Worm (Caenorhabditis elegans) whole organism, L2 larva: ENCODE measurements around the gene F54H5.5.
A peak's percentile ranks its signal among the peaks of the same experiment; 100 is the strongest.

Source experiments
- C34F6.9 ChIP-seq: fragments of 150-350 bp; optimal IDR thresholded peaks from 2 replicates; lab custom pipeline; 2014; ENCODE audit warnings: missing biosample characterization, missing genetic modification characterization
- F13H6.1 ChIP-seq: sonication (generic microtip); optimal IDR thresholded peaks from 2 replicates; lab custom pipeline; 2016; ENCODE audit warnings: missing genetic modification characterization, missing compliant biosample characterization
- R02D3.7 ChIP-seq: fragments of 150-350 bp; optimal IDR thresholded peaks from 2 replicates; lab custom pipeline; 2014; ENCODE audit warnings: missing biosample characterization, missing genetic modification characterization
- ZK546.5 ChIP-seq: sonication (generic microtip); optimal IDR thresholded peaks from 2 replicates; lab custom pipeline; 2017; ENCODE audit warnings: missing biosample characterization, missing genetic modification characterization
- alr-1 ChIP-seq: fragments of 150-350 bp; optimal IDR thresholded peaks from 2 replicates; lab custom pipeline; 2014; ENCODE audit warnings: missing biosample characterization, missing genetic modification characterization
- aly-2 ChIP-seq: fragments of 150-350 bp; optimal IDR thresholded peaks from 2 replicates; lab custom pipeline; 2014; ENCODE audit warnings: missing biosample characterization, missing genetic modification characterization
- ceh-82 ChIP-seq: fragments of 150-350 bp; optimal IDR thresholded peaks from 2 replicates; lab custom pipeline; 2014; ENCODE audit warnings: missing biosample characterization, missing genetic modification characterization
- crh-2 ChIP-seq: sonication (generic microtip); optimal IDR thresholded peaks from 2 replicates; lab custom pipeline; 2017; ENCODE audit warnings: missing biosample characterization, missing genetic modification characterization
- dmd-4 ChIP-seq: sonication (generic microtip); optimal IDR thresholded peaks from 2 replicates; lab custom pipeline; 2017; ENCODE audit warnings: missing biosample characterization, missing genetic modification characterization
- elt-1 ChIP-seq: fragments of 150-350 bp; optimal IDR thresholded peaks from 2 replicates; lab custom pipeline; 2014; ENCODE audit warnings: missing biosample characterization, missing genetic modification characterization
- fos-1 ChIP-seq: fragments of 150-350 bp; optimal IDR thresholded peaks from 2 replicates; lab custom pipeline; 2014; ENCODE audit warnings: missing biosample characterization, missing genetic modification characterization
- gmeb-1 ChIP-seq: fragments of 150-350 bp; optimal IDR thresholded peaks from 2 replicates; lab custom pipeline; 2014; ENCODE audit warnings: missing biosample characterization, missing genetic modification characterization
- lin-39 ChIP-seq: fragments of 150-350 bp; optimal IDR thresholded peaks from 2 replicates; lab custom pipeline; 2014; ENCODE audit warnings: missing biosample characterization, missing genetic modification reagents, missing genetic modification characterization
- lsy-2 ChIP-seq, 2 experiments: fragments of 150-350 bp in 1 of 2; sonication (generic microtip) in 1 of 2; optimal IDR thresholded peaks; 2 replicates each; lab custom pipeline; 2014 to 2017; ENCODE audit warnings: missing biosample characterization in 2 of 2, missing genetic modification characterization in 2 of 2
- mab-5 ChIP-seq: fragments of 150-350 bp; optimal IDR thresholded peaks from 2 replicates; lab custom pipeline; 2014; ENCODE audit warnings: missing biosample characterization, missing genetic modification characterization
- mbf-1 ChIP-seq: sonication (generic microtip); optimal IDR thresholded peaks from 2 replicates; lab custom pipeline; 2017; ENCODE audit warnings: missing biosample characterization, missing genetic modification characterization
- nhr-10 ChIP-seq: sonication (generic microtip); optimal IDR thresholded peaks from 2 replicates; lab custom pipeline; 2017; ENCODE audit warnings: missing biosample characterization, missing genetic modification characterization
- nhr-12 ChIP-seq: fragments of 150-350 bp; optimal IDR thresholded peaks from 2 replicates; lab custom pipeline; 2014; ENCODE audit warnings: missing biosample characterization, missing genetic modification characterization
- nhr-129 ChIP-seq: fragments of 150-350 bp; optimal IDR thresholded peaks from 2 replicates; lab custom pipeline; 2014; ENCODE audit warnings: missing biosample characterization, missing genetic modification characterization
- nhr-21 ChIP-seq: fragments of 150-350 bp; optimal IDR thresholded peaks from 2 replicates; lab custom pipeline; 2014; ENCODE audit warnings: missing biosample characterization, missing genetic modification characterization
- nhr-23 ChIP-seq: fragments of 150-350 bp; optimal IDR thresholded peaks from 2 replicates; lab custom pipeline; 2014; ENCODE audit warnings: missing biosample characterization, missing genetic modification reagents, missing genetic modification characterization
- nhr-237 ChIP-seq: fragments of 150-350 bp; optimal IDR thresholded peaks from 2 replicates; lab custom pipeline; 2014; ENCODE audit warnings: missing biosample characterization, missing genetic modification characterization
- nhr-6 ChIP-seq: fragments of 150-350 bp; optimal IDR thresholded peaks from 2 replicates; lab custom pipeline; 2014; ENCODE audit warnings: missing biosample characterization, missing genetic modification characterization
- peb-1 ChIP-seq: fragments of 150-350 bp; optimal IDR thresholded peaks from 2 replicates; lab custom pipeline; 2014; ENCODE audit warnings: missing biosample characterization, missing genetic modification characterization
- skn-1 ChIP-seq: sonication (generic microtip); optimal IDR thresholded peaks from 2 replicates; lab custom pipeline; 2017; ENCODE audit warnings: missing biosample characterization, missing genetic modification characterization
- sma-3 ChIP-seq: sonication (generic microtip); optimal IDR thresholded peaks from 2 replicates; lab custom pipeline; 2016; ENCODE audit warnings: missing genetic modification reagents, missing genetic modification characterization, missing compliant biosample characterization
- sma-9 ChIP-seq, 2 experiments: fragments of 150-350 bp in 1 of 2; sonication (generic microtip) in 1 of 2; optimal IDR thresholded peaks; 2 replicates each; lab custom pipeline; 2014 to 2016; ENCODE audit warnings: missing genetic modification characterization in 2 of 2, mild to moderate bottlenecking in 1 of 2, missing biosample characterization in 1 of 2, missing compliant biosample characterization in 1 of 2, missing genetic modification reagents in 1 of 2, moderate library complexity in 1 of 2
- snpc-4 ChIP-seq: fragments of 150-350 bp; optimal IDR thresholded peaks from 2 replicates; lab custom pipeline; 2014; ENCODE audit warnings: missing biosample characterization, missing genetic modification characterization
- ztf-1 ChIP-seq: fragments of 200-800 bp; sonication (Bioruptor generic); conservative IDR thresholded peaks from 2 replicates; pipeline ENCODE4 v1.3.6; 2022; ENCODE audit warnings: missing genetic modification characterization, missing compliant biosample characterization
- ztf-4 ChIP-seq: fragments of 150-350 bp; optimal IDR thresholded peaks from 2 replicates; lab custom pipeline; 2014; ENCODE audit warnings: missing biosample characterization, missing genetic modification characterization

The F54H5.5 gene

ce11 chrII:6663799-6664198, 36.7 kb upstream of the F54H5.5 start:
- peak; percentile 30 for TF ChIP-seq fos-1 (tag; lab: Kevin White, UChicago)
- no peak for TF ChIP-seq alr-1 (tag; lab: Kevin White, UChicago)

ce11 chrII:6661211-6661610, 34.1 kb upstream of the F54H5.5 start, which contains the start of gene T19D12.2:
Gene T19D12.2, plus strand, starts transcription at chrII:6661335.
- TF ChIP-seq fos-1 (tag; lab: Kevin White, UChicago) (peak; percentile 82), skn-1 (tag; lab: Kevin White, UChicago) (no peak)

ce11 chrII:6658766-6659165, 31.7 kb upstream of the F54H5.5 start, which contains the start of gene T19D12.10:
Gene T19D12.10, minus strand, starts transcription at chrII:6658866.
- TF ChIP-seq mab-5 (tag; lab: Kevin White, UChicago): no peak
- no peak for TF ChIP-seq F13H6.1 (tag; lab: Kevin White, UChicago)
- no peak for TF ChIP-seq nhr-10 (tag; lab: Kevin White, UChicago)
- TF ChIP-seq nhr-237: no peak
- TF ChIP-seq snpc-4 (tag; lab: Kevin White, UChicago): no peak
- no peak for TF ChIP-seq aly-2
- no peak for TF ChIP-seq R02D3.7 (tag; lab: Kevin White, UChicago)

ce11 chrII:6654284-6654683, 27.2 kb upstream of the F54H5.5 start, which contains the start of gene T19D12.9:
Gene T19D12.9, minus strand, starts transcription at chrII:6654384.
- TF ChIP-seq crh-2 (tag; lab: Kevin White, UChicago) (no peak), C34F6.9 (no peak), nhr-23 (tag; lab: Kevin White, UChicago) (no peak), sma-3 (GFP tag; lab: Kevin White, UChicago) (no peak), F13H6.1 (tag; lab: Kevin White, UChicago) (no peak), ZK546.5 (tag; lab: Kevin White, UChicago) (no peak), lsy-2 (tag; optimal IDR thresholded peaks at IDR 0.05; lab: Kevin White, UChicago) (no peak), dmd-4 (no peak), nhr-6 (tag; lab: Kevin White, UChicago) (no peak), ztf-1 (GFP tag; lab: Robert Waterston, UW) (no peak), nhr-129 (tag; lab: Kevin White, UChicago) (no peak), ceh-82 (no peak), alr-1 (tag; lab: Kevin White, UChicago) (no peak)

- TF ChIP-seq ztf-1 (GFP tag; lab: Robert Waterston, UW) (no peak), lin-39 (tag; lab: Kevin White, UChicago) (no peak), elt-1 (no peak), peb-1 (tag; lab: Kevin White, UChicago) (no peak)
- TF ChIP-seq, all 48 proteins: peak for 0
Measured at ce11 chrII:6651719-6652118, 24.6 kb upstream of the F54H5.5 start, which contains the start of gene sra-26. Gene sra-26, minus strand, starts transcription at chrII:6651819.

ce11 chrII:6649026-6649425, 21.9 kb upstream of the F54H5.5 start, which contains the start of gene oig-8:
Gene oig-8, minus strand, starts transcription at chrII:6649126.
- no peak for TF ChIP-seq nhr-23 (tag; lab: Kevin White, UChicago)
- no peak for TF ChIP-seq ztf-4 (tag; lab: Kevin White, UChicago)
- no peak for TF ChIP-seq mbf-1 (tag; lab: Kevin White, UChicago)
- TF ChIP-seq peb-1 (tag; lab: Kevin White, UChicago): no peak
- no peak for TF ChIP-seq nhr-21 (tag; lab: Kevin White, UChicago)
- no peak for TF ChIP-seq crh-2 (tag; lab: Kevin White, UChicago)
- no peak for TF ChIP-seq sma-3 (GFP tag; lab: Kevin White, UChicago)
- no peak for TF ChIP-seq nhr-12 (tag; lab: Kevin White, UChicago)
- TF ChIP-seq nhr-10 (tag; lab: Kevin White, UChicago): no peak
- no peak for TF ChIP-seq lin-39 (tag; lab: Kevin White, UChicago)
- TF ChIP-seq sma-9 (GFP tag; optimal IDR thresholded peaks at IDR 0.05; lab: Kevin White, UChicago): no peak
- TF ChIP-seq sma-9 (tag; optimal IDR thresholded peaks at IDR 0.05; lab: Kevin White, UChicago): no peak
- TF ChIP-seq elt-1: no peak
- no peak for TF ChIP-seq F13H6.1 (tag; lab: Kevin White, UChicago)
- TF ChIP-seq ceh-82: no peak
- no peak for TF ChIP-seq nhr-6 (tag; lab: Kevin White, UChicago)
- TF ChIP-seq gmeb-1 (tag; lab: Kevin White, UChicago): no peak
- TF ChIP-seq, all 48 proteins: peak for 0
